Fruit fly (Drosophila melanogaster) whole organism, embryonic: ENCODE measurements around the gene MED28.

Experiments used
- Awh ChIP-seq: fragments of 200-800 bp; sonication (Bioruptor generic); IDR thresholded peaks from 2 replicates; pipeline ENCODE4, ENCODE4 v1.3.6; 2022; ENCODE audit warnings: missing biosample characterization, missing genetic modification characterization
- B-H1 ChIP-seq: fragments of 200-800 bp; sonication (Bioruptor generic); IDR thresholded peaks from 3 replicates; pipeline ENCODE4 v1.3.6; 2022; ENCODE audit warnings: missing biosample characterization, missing genetic modification characterization
- Bdp1 ChIP-seq: fragments of 200-800 bp; sonication (Bioruptor generic); optimal IDR thresholded peaks from 3 replicates; lab custom pipeline; 2016; ENCODE audit warnings: missing biosample characterization, missing genetic modification characterization
- CG10267 ChIP-seq: fragments of 200-800 bp; sonication (Bioruptor generic); optimal IDR thresholded peaks from 2 replicates; lab custom pipeline; 2018; ENCODE audit warnings: missing biosample characterization, mild to moderate bottlenecking, missing genetic modification characterization, moderate library complexity
- CG10565 ChIP-seq: fragments of 200-800 bp; sonication (Bioruptor generic); optimal IDR thresholded peaks from 3 replicates; lab custom pipeline; 2016; ENCODE audit warnings: missing biosample characterization, mild to moderate bottlenecking, missing genetic modification characterization
- CG11723 ChIP-seq: fragments of 200-800 bp; sonication (Bioruptor generic); optimal IDR thresholded peaks from 2 replicates; lab custom pipeline; 2017; ENCODE audit warnings: missing biosample characterization, mild to moderate bottlenecking, missing genetic modification characterization
- CG12219 ChIP-seq: fragments of 200-800 bp; sonication (Bioruptor generic); optimal IDR thresholded peaks from 3 replicates; lab custom pipeline; 2018; ENCODE audit warnings: missing biosample characterization, mild to moderate bottlenecking, missing genetic modification characterization
- CG12236 ChIP-seq: fragments of 200-800 bp; sonication (Bioruptor generic); optimal IDR thresholded peaks from 2 replicates; lab custom pipeline; 2016; ENCODE audit warnings: missing biosample characterization, missing genetic modification characterization
- CG12659 ChIP-seq: fragments of 200-800 bp; sonication (Bioruptor generic); optimal IDR thresholded peaks from 3 replicates; lab custom pipeline; 2017; ENCODE audit warnings: mild to moderate bottlenecking, missing biosample characterization, missing genetic modification reagents, missing genetic modification characterization
- CG13894 ChIP-seq: fragments of 200-800 bp; sonication (Bioruptor generic); optimal IDR thresholded peaks from 3 replicates; lab custom pipeline; 2018; ENCODE audit warnings: missing biosample characterization, mild to moderate bottlenecking, missing genetic modification characterization, moderate library complexity
- CG14667 ChIP-seq: fragments of 200-800 bp; sonication (Bioruptor generic); IDR thresholded peaks from 2 replicates; pipeline ENCODE4 v1.3.6; 2022; ENCODE audit warnings: missing biosample characterization, missing genetic modification characterization
- CG14710 ChIP-seq: fragments of 200-800 bp; sonication (Bioruptor generic); optimal IDR thresholded peaks from 3 replicates; lab custom pipeline; 2019; ENCODE audit warnings: missing biosample characterization, mild to moderate bottlenecking, missing genetic modification characterization, moderate library complexity
- CG15011 ChIP-seq: fragments of 200-800 bp; sonication (Bioruptor generic); optimal IDR thresholded peaks from 3 replicates; lab custom pipeline; 2018; ENCODE audit warnings: missing biosample characterization, mild to moderate bottlenecking, missing genetic modification characterization
- CG15073 ChIP-seq: fragments of 200-800 bp; sonication (Bioruptor generic); optimal IDR thresholded peaks from 2 replicates; lab custom pipeline; 2016; ENCODE audit warnings: missing biosample characterization, missing genetic modification characterization
- CG15479 ChIP-seq: fragments of 200-800 bp; sonication (Bioruptor generic); optimal IDR thresholded peaks from 3 replicates; lab custom pipeline; 2019; ENCODE audit warnings: missing biosample characterization, mild to moderate bottlenecking, missing genetic modification characterization, moderate library complexity
- CG1647 ChIP-seq: fragments of 200-800 bp; sonication (Bioruptor generic); optimal IDR thresholded peaks from 3 replicates; lab custom pipeline; 2016; ENCODE audit warnings: missing biosample characterization, missing genetic modification characterization
- CG17912 ChIP-seq: fragments of 200-800 bp; sonication (Bioruptor generic); optimal IDR thresholded peaks from 2 replicates; lab custom pipeline; 2018; ENCODE audit warnings: missing biosample characterization, mild to moderate bottlenecking, missing genetic modification characterization
- CG2129 ChIP-seq: fragments of 200-800 bp; sonication (Bioruptor generic); IDR thresholded peaks from 2 replicates; pipeline ENCODE4 v1.3.6; 2022; ENCODE audit warnings: missing biosample characterization, missing genetic modification characterization; ENCODE audit not compliant: partially characterized antibody
- CG2712 ChIP-seq: fragments of 200-800 bp; optimal IDR thresholded peaks from 3 replicates; lab custom pipeline; 2019; ENCODE audit warnings: missing biosample characterization, mild to moderate bottlenecking, missing genetic modification characterization, moderate library complexity
- CG3065 ChIP-seq: fragments of 200-800 bp; sonication (Bioruptor generic); optimal IDR thresholded peaks from 2 replicates; lab custom pipeline; 2016; ENCODE audit warnings: missing biosample characterization, missing genetic modification characterization
- CG31388 ChIP-seq: fragments of 200-800 bp; sonication (Bioruptor generic); optimal IDR thresholded peaks from 2 replicates; lab custom pipeline; 2016; ENCODE audit warnings: missing biosample characterization, missing genetic modification characterization
- CG32532 ChIP-seq: fragments of 200-800 bp; sonication (Bioruptor generic); IDR thresholded peaks from 2 replicates; pipeline ENCODE4 v1.3.6; 2022; ENCODE audit warnings: missing biosample characterization, missing genetic modification characterization
- CG5953 ChIP-seq: fragments of 200-800 bp; sonication (Bioruptor generic); IDR thresholded peaks from 2 replicates; pipeline ENCODE4 v1.3.6; 2022; ENCODE audit warnings: missing biosample characterization, missing genetic modification characterization
- CG6854 ChIP-seq: fragments of 200-800 bp; sonication (Bioruptor generic); optimal IDR thresholded peaks from 3 replicates; lab custom pipeline; 2017; ENCODE audit warnings: missing biosample characterization, mild to moderate bottlenecking, missing genetic modification characterization
- CG8089 ChIP-seq: fragments of 200-800 bp; sonication (Bioruptor generic); optimal IDR thresholded peaks from 3 replicates; lab custom pipeline; 2016; ENCODE audit warnings: missing biosample characterization, missing genetic modification characterization
- Dbx ChIP-seq: fragments of 200-800 bp; sonication (Bioruptor generic); IDR thresholded peaks from 3 replicates; pipeline ENCODE4 v1.3.6; 2022; ENCODE audit warnings: missing biosample characterization, missing genetic modification characterization
- Doc3 ChIP-seq: fragments of 200-800 bp; sonication (Bioruptor generic); IDR thresholded peaks from 3 replicates; pipeline ENCODE4 v1.3.6; 2022; ENCODE audit warnings: missing biosample characterization, missing genetic modification characterization; ENCODE audit not compliant: partially characterized antibody
- Kr ChIP-seq: fragments of 200-800 bp; sonication (Bioruptor generic); optimal IDR thresholded peaks from 2 replicates; lab custom pipeline; 2017; ENCODE audit warnings: missing biosample characterization, mild to moderate bottlenecking, missing genetic modification characterization
- Lim3 ChIP-seq: fragments of 200-800 bp; sonication (Bioruptor generic); IDR thresholded peaks from 2 replicates; pipeline ENCODE4 v1.3.6; 2022; ENCODE audit warnings: missing biosample characterization, missing genetic modification characterization
- Nf-YB ChIP-seq: fragments of 200-800 bp; sonication (Bioruptor generic); optimal IDR thresholded peaks from 3 replicates; lab custom pipeline; 2019; ENCODE audit warnings: missing biosample characterization, mild to moderate bottlenecking, missing genetic modification characterization, moderate library complexity
- Rfx ChIP-seq: fragments of 200-800 bp; sonication (Bioruptor generic); IDR thresholded peaks from 2 replicates; pipeline ENCODE4 v1.3.6; 2022; ENCODE audit warnings: missing biosample characterization, missing genetic modification characterization
- Six4 ChIP-seq: fragments of 200-800 bp; sonication (Bioruptor generic); optimal IDR thresholded peaks from 2 replicates; lab custom pipeline; 2016; ENCODE audit warnings: missing biosample characterization, missing genetic modification characterization
- Trl ChIP-seq, 3 experiments: fragments of >200 bp in 2 of 3; fragments of 200-800 bp in 1 of 3; sonication (Bioruptor generic) in 1 of 3; optimal IDR thresholded peaks; 2 replicates in 1 of 3; 3 replicates in 2 of 3; lab custom pipeline; 2016 to 2017; ENCODE audit warnings: missing biosample characterization in 1 of 3, missing genetic modification characterization in 1 of 3
- bcd ChIP-seq: fragments of 200-800 bp; sonication (Bioruptor generic); optimal IDR thresholded peaks from 2 replicates; lab custom pipeline; 2017; ENCODE audit warnings: missing biosample characterization, mild to moderate bottlenecking, missing genetic modification characterization
- caup ChIP-seq: fragments of 200-800 bp; sonication (Bioruptor generic); optimal IDR thresholded peaks from 3 replicates; lab custom pipeline; 2017; ENCODE audit warnings: missing biosample characterization, mild to moderate bottlenecking, missing genetic modification characterization, moderate library complexity; ENCODE audit not compliant: severe bottlenecking
- dimm ChIP-seq: fragments of 200-800 bp; sonication (Bioruptor generic); IDR thresholded peaks from 2 replicates; pipeline ENCODE4 v1.3.6; 2022; ENCODE audit warnings: missing biosample characterization, missing genetic modification characterization
- gcm2 ChIP-seq: fragments of 200-800 bp; sonication (Bioruptor generic); optimal IDR thresholded peaks from 2 replicates; lab custom pipeline; 2016; ENCODE audit warnings: missing biosample characterization, missing genetic modification characterization
- h ChIP-seq: fragments of >200 bp; optimal IDR thresholded peaks from 2 replicates; lab custom pipeline; 2017
- ind ChIP-seq: fragments of 200-800 bp; sonication (Bioruptor generic); optimal IDR thresholded peaks from 3 replicates; lab custom pipeline; 2016; ENCODE audit warnings: missing biosample characterization, missing genetic modification characterization
- mld ChIP-seq: fragments of 200-800 bp; sonication (Bioruptor generic); IDR thresholded peaks from 3 replicates; pipeline ENCODE4 v1.3.6; 2022; ENCODE audit warnings: missing biosample characterization, missing genetic modification characterization; ENCODE audit not compliant: partially characterized antibody
- pnt ChIP-seq: fragments of 200-800 bp; sonication (Bioruptor generic); optimal IDR thresholded peaks from 3 replicates; lab custom pipeline; 2016; ENCODE audit warnings: missing biosample characterization, missing genetic modification characterization
- pros ChIP-seq: fragments of 200-800 bp; sonication (Bioruptor generic); optimal IDR thresholded peaks from 3 replicates; lab custom pipeline; 2019; ENCODE audit warnings: missing biosample characterization, mild to moderate bottlenecking, missing genetic modification characterization, moderate library complexity
- ro ChIP-seq: fragments of 200-800 bp; sonication (Bioruptor generic); IDR thresholded peaks from 2 replicates; pipeline ENCODE4 v1.3.6; 2022; ENCODE audit warnings: missing biosample characterization, missing genetic modification characterization
- seq ChIP-seq: fragments of 200-800 bp; sonication (Bioruptor generic); IDR thresholded peaks from 2 replicates; pipeline ENCODE4 v1.3.6; 2022; ENCODE audit warnings: missing biosample characterization, missing genetic modification characterization
- so ChIP-seq: fragments of 200-800 bp; sonication (Bioruptor generic); IDR thresholded peaks from 3 replicates; pipeline ENCODE4 v1.3.6; 2022; ENCODE audit warnings: missing biosample characterization, missing genetic modification characterization
- stwl ChIP-seq: fragments of 200-800 bp; sonication (Bioruptor generic); optimal IDR thresholded peaks from 3 replicates; lab custom pipeline; 2018; ENCODE audit warnings: missing biosample characterization, mild to moderate bottlenecking, missing genetic modification characterization, moderate library complexity
- tgo ChIP-seq: fragments of 200-800 bp; sonication (Bioruptor generic); IDR thresholded peaks from 3 replicates; pipeline ENCODE4 v1.3.6; 2022; ENCODE audit warnings: missing biosample characterization, missing genetic modification characterization
- tio ChIP-seq: fragments of 200-800 bp; sonication (Bioruptor generic); optimal IDR thresholded peaks from 2 replicates; lab custom pipeline; 2017; ENCODE audit warnings: missing biosample characterization, missing genetic modification characterization, inconsistent platforms
- trh ChIP-seq: fragments of 200-800 bp; sonication (Bioruptor generic); optimal IDR thresholded peaks from 2 replicates; lab custom pipeline; 2016; ENCODE audit warnings: missing biosample characterization, missing genetic modification characterization

Gene MED28

dm6 chr3R:25515450-25516288 is 38.9 kb downstream of the MED28 start, which contains the start of gene msi (continued):
- no peak for TF ChIP-seq h (lab: Kevin White, UChicago)
- peak; percentile 92 for TF ChIP-seq trh (GFP tag; lab: Kevin White, UChicago)
- no peak for TF ChIP-seq gcm2 (GFP tag; lab: Kevin White, UChicago)
- peak; percentile 97 for TF ChIP-seq dimm (GFP tag; lab: Robert Waterston, UW)
- TF ChIP-seq Nf-YB (GFP tag; lab: Kevin White, UChicago): peak; percentile 92
- TF ChIP-seq CG6854: peak; percentile 98
- TF ChIP-seq CG2129 (GFP tag; lab: Robert Waterston, UW): no peak
- TF ChIP-seq ind (GFP tag; lab: Kevin White, UChicago): peak; percentile 97
- TF ChIP-seq tio: peak; percentile 95
- peak; percentile 99 for TF ChIP-seq CG10267 (tag; lab: Kevin White, UChicago)
- peak; percentile 98 for TF ChIP-seq Lim3
- TF ChIP-seq pnt (GFP tag; lab: Kevin White, UChicago): peak; percentile 81
- peak; percentile 99 for TF ChIP-seq seq (GFP tag; lab: Robert Waterston, UW)
- TF ChIP-seq CG11723 (GFP tag; lab: Kevin White, UChicago): peak; percentile 92
- TF ChIP-seq CG13894 (tag; lab: Kevin White, UChicago): peak; percentile 97
- peak; percentile 79 for TF ChIP-seq CG17912
- TF ChIP-seq stwl: peak; percentile 97
- peak; percentile 97 for TF ChIP-seq Six4
- peak; percentile 50 for TF ChIP-seq Kr
- peak; percentile 76 for TF ChIP-seq CG15073 (GFP tag; lab: Kevin White, UChicago)
- peak; percentile 100 for TF ChIP-seq CG2712 (tag; lab: Kevin White, UChicago)
- no peak for TF ChIP-seq Doc3
- peak; percentile 54 for TF ChIP-seq CG1647 (GFP tag; lab: Kevin White, UChicago)
- peak; percentile 46 for TF ChIP-seq CG15479 (GFP tag; lab: Kevin White, UChicago)
- TF ChIP-seq Awh (GFP tag; lab: Robert Waterston, UW): peak; percentile 99
- TF ChIP-seq B-H1 (GFP tag; lab: Robert Waterston, UW): peak; percentile 98
- TF ChIP-seq mld (GFP tag; lab: Robert Waterston, UW): no peak
- peak; percentile 93 for TF ChIP-seq CG31388
- TF ChIP-seq caup (GFP tag; lab: Kevin White, UChicago): peak; percentile 98
- TF ChIP-seq CG12219 (GFP tag; lab: Kevin White, UChicago): peak; percentile 87
- peak; percentile 99 for TF ChIP-seq so (GFP tag; lab: Robert Waterston, UW)
- TF ChIP-seq bcd (GFP tag; lab: Kevin White, UChicago): peak; percentile 99
- TF ChIP-seq CG15011 (GFP tag; lab: Kevin White, UChicago): peak; percentile 93
- peak; percentile 100 for TF ChIP-seq tgo (GFP tag; lab: Robert Waterston, UW)
- peak; percentile 99 for TF ChIP-seq CG14667 (GFP tag; lab: Robert Waterston, UW)
- TF ChIP-seq Rfx (GFP tag; lab: Robert Waterston, UW): peak; percentile 99
- TF ChIP-seq CG32532: peak; percentile 99
- peak; percentile 95 for TF ChIP-seq CG3065
- peak; percentile 69 for TF ChIP-seq CG10565
- TF ChIP-seq CG5953: peak; percentile 96
- TF ChIP-seq Trl (optimal IDR thresholded peaks at IDR 0.05; lab: Kevin White, UChicago): peak; percentile 91 to 97
- TF ChIP-seq Trl (GFP tag; optimal IDR thresholded peaks at IDR 0.05; lab: Kevin White, UChicago): peak; percentile 54
- TF ChIP-seq CG12659 (GFP tag; lab: Kevin White, UChicago): peak; percentile 99
- TF ChIP-seq CG12236: no peak
- peak; percentile 99 for TF ChIP-seq Dbx (GFP tag; lab: Robert Waterston, UW)
- no peak for TF ChIP-seq CG8089 (GFP tag; lab: Kevin White, UChicago)
- peak; percentile 98 for TF ChIP-seq ro (GFP tag; lab: Robert Waterston, UW)
- TF ChIP-seq CG14710 (tag; lab: Kevin White, UChicago): peak; percentile 98
- peak; percentile 76 for TF ChIP-seq pros (GFP tag; lab: Kevin White, UChicago)
- TF ChIP-seq Bdp1: peak; percentile 57
